Worm (Caenorhabditis elegans): ENCODE results near the gene npp-24.
"Not testable (repeated sequence)": the region's sequence is repeated elsewhere in the genome, so short reads cannot be mapped to it uniquely, and the experiment has no call there.

The npp-24 gene

DNA sequence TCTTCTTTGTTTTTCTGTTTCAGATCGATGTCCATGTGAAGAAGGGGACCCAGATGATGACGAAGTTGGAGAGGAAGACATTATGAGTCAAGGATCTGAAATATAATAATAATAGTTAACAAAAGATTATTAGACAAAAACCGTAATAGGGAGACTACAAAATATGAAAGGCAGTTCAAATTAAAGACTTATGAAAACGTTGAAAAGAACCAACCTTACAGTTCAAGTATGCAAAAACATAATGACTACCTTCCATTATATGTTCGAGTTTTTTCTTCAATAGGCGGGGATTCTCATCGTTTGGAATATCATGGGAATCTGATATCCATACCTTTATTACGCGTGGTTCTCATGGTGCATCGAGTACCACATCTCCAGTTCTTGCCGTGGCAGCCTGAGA lies 28.0 kb downstream of the npp-24 start, which contains the start of gene hlh-26:
Gene hlh-26 (minus strand): TSS at position 101 of the 400 bp plus-strand sequence.
- TF ChIP-seq zag-1 (tag; optimal IDR thresholded peaks at IDR 0.05) (no peak), snpc-4 (tag; optimal IDR thresholded peaks at IDR 0.05) (no peak), unc-39 (tag; optimal IDR thresholded peaks at IDR 0.05) (no peak), lsy-2 (tag; optimal IDR thresholded peaks at IDR 0.05) (no peak), nhr-25 (tag; optimal IDR thresholded peaks at IDR 0.05) (no peak), aly-2 (tag; optimal IDR thresholded peaks at IDR 0.05) (no peak), ZK546.5 (tag; optimal IDR thresholded peaks at IDR 0.05) (no peak), C34F6.9 (tag; optimal IDR thresholded peaks at IDR 0.05) (no peak), ztf-1 (GFP tag; conservative IDR thresholded peaks at IDR 0.05) (no peak), gmeb-1 (tag; optimal IDR thresholded peaks at IDR 0.05) (no peak), nhr-129 (tag; optimal IDR thresholded peaks at IDR 0.05) (no peak), egl-27 (tag; optimal IDR thresholded peaks at IDR 0.05) (no peak), fos-1 (tag; optimal IDR thresholded peaks at IDR 0.05) (no peak), crh-2 (tag; optimal IDR thresholded peaks at IDR 0.05) (no peak)

- TF ChIP-seq mab-5 (tag; optimal IDR thresholded peaks at IDR 0.05); nhr-237 (tag; optimal IDR thresholded peaks at IDR 0.05); sma-3 (GFP tag; optimal IDR thresholded peaks at IDR 0.05): not testable (repeated sequence)
Measured at ce11 chrII:5534939-5535338, 29.3 kb downstream of the npp-24 start, which contains the start of gene hlh-25. hlh-25 (plus strand) TSS chrII:5535239.

ce11 chrII:5537078-5537477 lies 31.4 kb downstream of the npp-24 start:
- no peak for TF ChIP-seq lin-39 (tag; optimal IDR thresholded peaks at IDR 0.05)
- TF ChIP-seq nhr-11 (tag; optimal IDR thresholded peaks at IDR 0.05), result no peak
- no peak for TF ChIP-seq nhr-12 (tag; optimal IDR thresholded peaks at IDR 0.05)
- no peak for TF ChIP-seq mab-5 (tag; optimal IDR thresholded peaks at IDR 0.05)

- TF ChIP-seq aly-2 (tag; optimal IDR thresholded peaks at IDR 0.05) (no peak), unc-55 (GFP tag; optimal IDR thresholded peaks at IDR 0.05) (peak; percentile 46)
Measured at ce11 chrII:5537524-5537923, 31.9 kb downstream of the npp-24 start, which contains the start of gene C17C3.11. C17C3.11 (plus strand) TSS chrII:5537824.

- not testable (repeated sequence) for TF ChIP-seq sem-4 (tag; optimal IDR thresholded peaks at IDR 0.05); elt-1 (tag; optimal IDR thresholded peaks at IDR 0.05); unc-62 (GFP tag; optimal IDR thresholded peaks at IDR 0.05)
Measured at ce11 chrII:5540113-5540512, 34.4 kb downstream of the npp-24 start, which contains the start of gene hlh-27. hlh-27 (minus strand) TSS chrII:5540213.

ce11 chrII:5541685-5542084 lies 36.0 kb downstream of the npp-24 start, which contains the start of gene C17C3.24:
C17C3.24 (minus strand) TSS chrII:5541785.
- no peak for TF ChIP-seq ceh-16 (tag; optimal IDR thresholded peaks at IDR 0.05)

DNA sequence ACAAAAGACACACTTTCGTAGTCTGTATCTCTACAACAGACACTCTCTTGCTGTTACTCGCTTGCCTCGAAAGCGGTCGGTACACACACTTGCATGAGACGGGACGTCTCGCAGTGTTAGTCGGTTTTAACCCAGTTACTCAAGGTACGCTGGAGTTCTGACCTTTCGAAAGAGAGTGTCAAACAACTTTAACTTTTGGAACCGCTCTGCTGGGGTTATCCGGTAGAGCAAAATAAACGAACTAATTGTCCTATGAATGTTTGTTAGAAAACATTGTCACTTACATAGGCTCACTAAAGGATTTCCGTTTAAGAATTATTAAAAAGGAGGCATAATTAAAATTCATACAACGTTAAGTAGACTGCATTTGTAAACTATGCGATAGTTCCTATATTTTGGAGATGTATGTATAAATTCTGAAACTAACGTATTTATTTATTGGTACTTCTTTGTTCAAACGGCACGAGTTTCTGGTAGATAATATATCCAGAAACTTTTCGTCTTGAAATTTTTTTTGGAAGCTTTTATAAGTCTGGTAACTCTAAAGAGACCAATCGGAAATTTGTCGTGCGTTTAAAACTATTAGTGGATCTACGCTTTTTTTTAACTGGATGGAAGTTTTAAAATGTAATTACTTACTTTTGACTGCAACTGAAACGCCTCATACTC lies 37.9 kb downstream of the npp-24 start:
- TF ChIP-seq ama-1 (optimal IDR thresholded peaks at IDR 0.05) (peak; percentile 100), nhr-10 (tag; optimal IDR thresholded peaks at IDR 0.05) (peak; percentile 95), nhr-12 (tag; optimal IDR thresholded peaks at IDR 0.05) (peak; percentile 74), nhr-23 (tag; optimal IDR thresholded peaks at IDR 0.05) (no peak), sma-9 (GFP tag; optimal IDR thresholded peaks at IDR 0.05) (peak; percentile 99), sma-9 (tag; optimal IDR thresholded peaks at IDR 0.05) (peak; percentile 73), zag-1 (tag; optimal IDR thresholded peaks at IDR 0.05) (peak; percentile 98), nhr-21 (tag; optimal IDR thresholded peaks at IDR 0.05) (peak; percentile 99), lin-11 (tag; optimal IDR thresholded peaks at IDR 0.05) (peak; percentile 98), Y55F3AM.14 (GFP tag; optimal IDR thresholded peaks at IDR 0.05) (peak; percentile 95), skn-1 (tag; optimal IDR thresholded peaks at IDR 0.05) (peak; percentile 92), nhr-237 (tag; optimal IDR thresholded peaks at IDR 0.05) (peak; percentile 88), F13H6.1 (tag; optimal IDR thresholded peaks at IDR 0.05) (peak; percentile 98), nhr-25 (tag; optimal IDR thresholded peaks at IDR 0.05) (peak; percentile 97), egl-27 (tag; optimal IDR thresholded peaks at IDR 0.05) (peak; percentile 99), C34F6.9 (tag; optimal IDR thresholded peaks at IDR 0.05) (peak; percentile 99), ztf-11 (tag; optimal IDR thresholded peaks at IDR 0.05) (peak; percentile 62), sem-4 (tag; optimal IDR thresholded peaks at IDR 0.05) (peak; percentile 98), lin-39 (tag; optimal IDR thresholded peaks at IDR 0.05) (peak; percentile 91), nhr-77 (tag; optimal IDR thresholded peaks at IDR 0.05) (peak; percentile 65), dmd-4 (tag; optimal IDR thresholded peaks at IDR 0.05) (peak; percentile 71), elt-3 (tag; optimal IDR thresholded peaks at IDR 0.05) (no peak), nhr-11 (tag; optimal IDR thresholded peaks at IDR 0.05) (peak; percentile 81), gmeb-1 (tag; optimal IDR thresholded peaks at IDR 0.05) (peak; percentile 95), unc-55 (GFP tag; optimal IDR thresholded peaks at IDR 0.05) (peak; percentile 99), sma-3 (GFP tag; optimal IDR thresholded peaks at IDR 0.05) (peak; percentile 98), aly-2 (tag; optimal IDR thresholded peaks at IDR 0.05) (peak; percentile 100), alr-1 (tag; optimal IDR thresholded peaks at IDR 0.05) (no peak)
